Fruit fly (Drosophila melanogaster) whole organism, embryonic: ENCODE results near the gene htk.
A peak's percentile ranks its signal among the peaks of the same experiment; 100 is the strongest.

Source experiments
- Atf-2 ChIP-seq: fragments of 200-800 bp; sonication (Bioruptor generic); optimal IDR thresholded peaks from 2 replicates; lab custom pipeline; 2016; ENCODE audit warnings: missing biosample characterization, missing genetic modification characterization
- Bdp1 ChIP-seq: fragments of 200-800 bp; sonication (Bioruptor generic); optimal IDR thresholded peaks from 3 replicates; lab custom pipeline; 2016; ENCODE audit warnings: missing biosample characterization, missing genetic modification characterization
- CG10274 ChIP-seq: fragments of 200-800 bp; sonication (Bioruptor generic); optimal IDR thresholded peaks from 3 replicates; lab custom pipeline; 2017; ENCODE audit warnings: missing biosample characterization, mild to moderate bottlenecking, missing genetic modification characterization
- CG13123 ChIP-seq: fragments of 200-800 bp; sonication (Bioruptor generic); optimal IDR thresholded peaks from 2 replicates; lab custom pipeline; 2016; ENCODE audit warnings: missing biosample characterization, missing genetic modification characterization
- CG14860 ChIP-seq: fragments of 200-800 bp; sonication (Bioruptor generic); IDR thresholded peaks from 3 replicates; pipeline ENCODE4 v1.3.6; 2022; ENCODE audit warnings: missing biosample characterization, missing genetic modification characterization; ENCODE audit not compliant: partially characterized antibody
- CG15696 ChIP-seq: fragments of 200-800 bp; sonication (Bioruptor generic); optimal IDR thresholded peaks from 2 replicates; lab custom pipeline; 2019; ENCODE audit warnings: missing biosample characterization, mild to moderate bottlenecking, missing genetic modification characterization, moderate library complexity
- CG1603 ChIP-seq: fragments of 200-800 bp; sonication (Bioruptor generic); optimal IDR thresholded peaks from 2 replicates; lab custom pipeline; 2019; ENCODE audit warnings: missing biosample characterization, mild to moderate bottlenecking, missing genetic modification characterization, moderate library complexity
- CG16813 ChIP-seq: fragments of 200-800 bp; sonication (Bioruptor generic); IDR thresholded peaks from 3 replicates; pipeline ENCODE4 v1.3.6; 2022; ENCODE audit warnings: missing biosample characterization, missing genetic modification characterization; ENCODE audit not compliant: partially characterized antibody
- CG17186 ChIP-seq: fragments of 200-800 bp; sonication (Bioruptor generic); optimal IDR thresholded peaks from 3 replicates; lab custom pipeline; 2017; ENCODE audit warnings: missing biosample characterization, missing genetic modification reagents, missing genetic modification characterization
- CG17829 ChIP-seq: fragments of 200-800 bp; optimal IDR thresholded peaks from 2 replicates; lab custom pipeline; 2019; ENCODE audit warnings: missing biosample characterization, mild to moderate bottlenecking, missing genetic modification characterization, moderate library complexity
- CG17912 ChIP-seq: fragments of 200-800 bp; sonication (Bioruptor generic); optimal IDR thresholded peaks from 2 replicates; lab custom pipeline; 2018; ENCODE audit warnings: missing biosample characterization, mild to moderate bottlenecking, missing genetic modification characterization
- CG1792 ChIP-seq: fragments of 200-800 bp; sonication (Bioruptor generic); optimal IDR thresholded peaks from 2 replicates; lab custom pipeline; 2016; ENCODE audit warnings: missing biosample characterization, missing genetic modification characterization
- CG18619 ChIP-seq: fragments of 200-800 bp; sonication (Bioruptor generic); optimal IDR thresholded peaks from 3 replicates; lab custom pipeline; 2017; ENCODE audit warnings: missing biosample characterization, mild to moderate bottlenecking, missing genetic modification characterization
- CG2120 ChIP-seq: fragments of 200-800 bp; sonication (Bioruptor generic); optimal IDR thresholded peaks from 3 replicates; lab custom pipeline; 2016; ENCODE audit warnings: missing biosample characterization, missing genetic modification characterization
- CG30020 ChIP-seq: fragments of 200-800 bp; optimal IDR thresholded peaks from 2 replicates; lab custom pipeline; 2019; ENCODE audit warnings: missing biosample characterization, mild to moderate bottlenecking, missing genetic modification characterization, moderate library complexity
- CG3407 ChIP-seq: fragments of 200-800 bp; sonication (Bioruptor generic); optimal IDR thresholded peaks from 2 replicates; lab custom pipeline; 2018; ENCODE audit warnings: missing biosample characterization, mild to moderate bottlenecking, missing genetic modification characterization
- CG3838 ChIP-seq: fragments of 200-800 bp; sonication (Bioruptor generic); optimal IDR thresholded peaks from 3 replicates; lab custom pipeline; 2016; ENCODE audit warnings: missing biosample characterization, missing genetic modification characterization
- CG5245 ChIP-seq: fragments of 200-800 bp; sonication (Bioruptor generic); optimal IDR thresholded peaks from 3 replicates; lab custom pipeline; 2016; ENCODE audit warnings: missing biosample characterization, missing genetic modification characterization
- CG6272 ChIP-seq: fragments of 200-800 bp; sonication (Bioruptor generic); IDR thresholded peaks from 2 replicates; pipeline ENCODE4 v1.3.6; 2022; ENCODE audit warnings: missing biosample characterization, missing genetic modification characterization
- CG6813 ChIP-seq: fragments of 200-800 bp; sonication (Bioruptor generic); optimal IDR thresholded peaks from 2 replicates; lab custom pipeline; 2017; ENCODE audit warnings: missing biosample characterization, missing genetic modification characterization, mild to moderate bottlenecking, moderate library complexity, missing genetic modification reagents
- CG8281 ChIP-seq: fragments of 200-800 bp; sonication (Bioruptor generic); optimal IDR thresholded peaks from 2 replicates; lab custom pipeline; 2018; ENCODE audit warnings: missing biosample characterization, mild to moderate bottlenecking, missing genetic modification characterization, moderate library complexity
- CG9609 ChIP-seq: fragments of 200-800 bp; sonication (Bioruptor generic); optimal IDR thresholded peaks from 3 replicates; lab custom pipeline; 2016; ENCODE audit warnings: missing biosample characterization, missing genetic modification characterization
- CG9817 ChIP-seq: fragments of 200-800 bp; sonication (Bioruptor generic); optimal IDR thresholded peaks from 2 replicates; lab custom pipeline; 2018; ENCODE audit warnings: missing biosample characterization, mild to moderate bottlenecking, missing genetic modification characterization, moderate library complexity
- Doc3 ChIP-seq: fragments of 200-800 bp; sonication (Bioruptor generic); IDR thresholded peaks from 3 replicates; pipeline ENCODE4 v1.3.6; 2022; ENCODE audit warnings: missing biosample characterization, missing genetic modification characterization; ENCODE audit not compliant: partially characterized antibody
- Fer2 ChIP-seq: fragments of 200-800 bp; sonication (Bioruptor generic); optimal IDR thresholded peaks from 2 replicates; lab custom pipeline; 2018; ENCODE audit warnings: missing biosample characterization, mild to moderate bottlenecking, missing genetic modification characterization, moderate library complexity
- H2.0 ChIP-seq: fragments of 200-800 bp; sonication (Bioruptor generic); IDR thresholded peaks from 2 replicates; pipeline ENCODE4 v1.3.6; 2022; ENCODE audit warnings: missing biosample characterization, missing genetic modification characterization
- Med ChIP-seq: fragments of 200-800 bp; sonication (Bioruptor generic); peaks from one replicate; lab custom pipeline; 2016; ENCODE audit warnings: missing biosample characterization, missing genetic modification characterization, mild to moderate bottlenecking, inconsistent platforms, moderate library complexity
- Meics ChIP-seq: fragments of 200-800 bp; sonication (Bioruptor generic); optimal IDR thresholded peaks from 2 replicates; lab custom pipeline; 2017; ENCODE audit warnings: missing biosample characterization, mild to moderate bottlenecking, missing genetic modification characterization
- Nf-YA ChIP-seq: fragments of 200-800 bp; sonication (Bioruptor generic); IDR thresholded peaks from 2 replicates; pipeline ENCODE4 v1.3.6; 2022; ENCODE audit warnings: missing biosample characterization, missing genetic modification characterization
- Opbp ChIP-seq: fragments of 200-800 bp; sonication (Bioruptor generic); IDR thresholded peaks from 3 replicates; pipeline ENCODE4 v1.3.6; 2022; ENCODE audit warnings: missing biosample characterization, missing genetic modification characterization; ENCODE audit not compliant: partially characterized antibody
- bbx ChIP-seq: fragments of 200-800 bp; sonication (Bioruptor generic); IDR thresholded peaks from 2 replicates; pipeline ENCODE4 v1.3.6; 2022; ENCODE audit warnings: missing biosample characterization, missing genetic modification characterization; ENCODE audit not compliant: partially characterized antibody
- bcd ChIP-seq: fragments of 200-800 bp; sonication (Bioruptor generic); optimal IDR thresholded peaks from 2 replicates; lab custom pipeline; 2017; ENCODE audit warnings: missing biosample characterization, mild to moderate bottlenecking, missing genetic modification characterization
- dati ChIP-seq: fragments of 200-800 bp; sonication (Bioruptor generic); IDR thresholded peaks from 2 replicates; pipeline ENCODE4 v1.3.6; 2022; ENCODE audit warnings: missing biosample characterization, missing genetic modification characterization
- dmrt11E ChIP-seq: fragments of 200-800 bp; sonication (Bioruptor generic); optimal IDR thresholded peaks from 3 replicates; lab custom pipeline; 2018; ENCODE audit warnings: missing biosample characterization, mild to moderate bottlenecking, missing genetic modification characterization, moderate library complexity
- dpn ChIP-seq, 2 experiments: fragments of 200-800 bp; sonication (Bioruptor generic); optimal IDR thresholded peaks; 3 replicates each; lab custom pipeline; 2016; ENCODE audit warnings: missing biosample characterization in 2 of 2, missing genetic modification characterization in 2 of 2
- ems ChIP-seq: fragments of 200-800 bp; sonication (Bioruptor generic); optimal IDR thresholded peaks from 3 replicates; lab custom pipeline; 2016; ENCODE audit warnings: missing biosample characterization, missing genetic modification characterization
- gcm2 ChIP-seq: fragments of 200-800 bp; sonication (Bioruptor generic); optimal IDR thresholded peaks from 2 replicates; lab custom pipeline; 2016; ENCODE audit warnings: missing biosample characterization, missing genetic modification characterization
- repo ChIP-seq: fragments of 200-800 bp; sonication (Bioruptor generic); optimal IDR thresholded peaks from 2 replicates; lab custom pipeline; 2016; ENCODE audit warnings: missing biosample characterization, missing genetic modification characterization
- rib ChIP-seq: fragments of 200-800 bp; sonication (Bioruptor generic); IDR thresholded peaks from 2 replicates; pipeline ENCODE4 v1.3.6; 2022; ENCODE audit warnings: missing biosample characterization, missing genetic modification characterization
- ro ChIP-seq: fragments of 200-800 bp; sonication (Bioruptor generic); IDR thresholded peaks from 2 replicates; pipeline ENCODE4 v1.3.6; 2022; ENCODE audit warnings: missing biosample characterization, missing genetic modification characterization
- run ChIP-seq: fragments of 200-800 bp; sonication (Bioruptor generic); optimal IDR thresholded peaks from 3 replicates; lab custom pipeline; 2018; ENCODE audit warnings: missing biosample characterization, mild to moderate bottlenecking, missing genetic modification characterization
- sc ChIP-seq, 3 experiments: fragments of >200 bp in 2 of 3; fragments of 200-800 bp in 1 of 3; sonication (Bioruptor generic) in 1 of 3; optimal IDR thresholded peaks; 2 replicates in 2 of 3; 3 replicates in 1 of 3; lab custom pipeline; 2017; ENCODE audit warnings: mild to moderate bottlenecking in 1 of 3, missing biosample characterization in 1 of 3, missing genetic modification characterization in 1 of 3, missing genetic modification reagents in 1 of 3
- stwl ChIP-seq: fragments of 200-800 bp; sonication (Bioruptor generic); optimal IDR thresholded peaks from 3 replicates; lab custom pipeline; 2018; ENCODE audit warnings: missing biosample characterization, mild to moderate bottlenecking, missing genetic modification characterization, moderate library complexity
- sug ChIP-seq: fragments of 200-800 bp; optimal IDR thresholded peaks from 2 replicates; lab custom pipeline; 2019; ENCODE audit warnings: missing biosample characterization, mild to moderate bottlenecking, missing genetic modification characterization, moderate library complexity
- tio ChIP-seq: fragments of 200-800 bp; sonication (Bioruptor generic); optimal IDR thresholded peaks from 2 replicates; lab custom pipeline; 2017; ENCODE audit warnings: missing biosample characterization, missing genetic modification characterization, inconsistent platforms
- tll ChIP-seq, 2 experiments: fragments of 200-800 bp in 1 of 2; fragments of >200 bp in 1 of 2; sonication (Bioruptor generic) in 1 of 2; optimal IDR thresholded peaks; 2 replicates each; lab custom pipeline; 2017 to 2019; ENCODE audit warnings: missing biosample characterization in 2 of 2, missing genetic modification characterization in 2 of 2, mild to moderate bottlenecking in 1 of 2, moderate library complexity in 1 of 2
- trh ChIP-seq: fragments of 200-800 bp; sonication (Bioruptor generic); optimal IDR thresholded peaks from 2 replicates; lab custom pipeline; 2016; ENCODE audit warnings: missing biosample characterization, missing genetic modification characterization
- zfh2 ChIP-seq: fragments of 200-800 bp; sonication (Bioruptor generic); optimal IDR thresholded peaks from 2 replicates; lab custom pipeline; 2016; ENCODE audit warnings: missing biosample characterization, missing genetic modification characterization

Gene htk

dm6 chrX:18863748-18864482 lies 20.5 kb downstream of the htk start, which contains the start of the genes CG7326 and Dora (continued):
- TF ChIP-seq CG2120 (GFP tag; lab: Kevin White, UChicago) (peak; percentile 25), Atf-2 (no peak), rib (GFP tag; lab: Robert Waterston, UW) (no peak), CG17912 (peak; percentile 33), CG5245 (GFP tag; lab: Kevin White, UChicago) (no peak), dpn (GFP tag; optimal IDR thresholded peaks at IDR 0.05; lab: Kevin White, UChicago) (peak in 1 of 2 experiments; percentile 25), ro (GFP tag; lab: Robert Waterston, UW) (no peak), dati (no peak), zfh2 (GFP tag; lab: Kevin White, UChicago) (no peak), CG6813 (GFP tag; lab: Kevin White, UChicago) (no peak), repo (GFP tag; lab: Kevin White, UChicago) (no peak), CG9817 (tag; lab: Kevin White, UChicago) (no peak), CG17829 (tag; lab: Kevin White, UChicago) (peak; percentile 43), run (tag; lab: Kevin White, UChicago) (no peak), dmrt11E (peak; percentile 15), CG13123 (GFP tag; lab: Kevin White, UChicago) (no peak), CG30020 (tag; lab: Kevin White, UChicago) (peak; percentile 49), bcd (GFP tag; lab: Kevin White, UChicago) (no peak), CG16813 (GFP tag; lab: Robert Waterston, UW) (peak; percentile 90), gcm2 (GFP tag; lab: Kevin White, UChicago) (no peak), Nf-YA (no peak), CG6272 (GFP tag; lab: Robert Waterston, UW) (no peak), sug (tag; lab: Kevin White, UChicago) (peak; percentile 3), CG9609 (GFP tag; lab: Kevin White, UChicago) (no peak), Opbp (GFP tag; lab: Robert Waterston, UW) (peak; percentile 91), tll (GFP tag; optimal IDR thresholded peaks at IDR 0.05; lab: Kevin White, UChicago) (no peak), ems (no peak), Fer2 (no peak), stwl (tag; lab: Kevin White, UChicago) (peak; percentile 74), Med (GFP tag; lab: Kevin White, UChicago) (peak; percentile 64), H2.0 (GFP tag; lab: Robert Waterston, UW) (no peak), CG3838 (no peak), trh (GFP tag; lab: Kevin White, UChicago) (no peak), Meics (GFP tag; lab: Kevin White, UChicago) (no peak), CG3407 (no peak), Bdp1 (GFP tag; lab: Kevin White, UChicago) (no peak), sc (optimal IDR thresholded peaks at IDR 0.05; lab: Kevin White, UChicago) (no peak), sc (GFP tag; optimal IDR thresholded peaks at IDR 0.05; lab: Kevin White, UChicago) (no peak), tio (GFP tag; lab: Kevin White, UChicago) (no peak), CG1603 (tag; lab: Kevin White, UChicago) (peak; percentile 74), CG18619 (no peak), CG1792 (GFP tag; lab: Kevin White, UChicago) (no peak), CG15696 (tag; lab: Kevin White, UChicago) (no peak), CG10274 (GFP tag; lab: Kevin White, UChicago) (no peak), CG8281 (tag; lab: Kevin White, UChicago) (peak; percentile 5), bbx (GFP tag; lab: Robert Waterston, UW) (peak; percentile 93), CG14860 (GFP tag; lab: Robert Waterston, UW) (peak; percentile 90), Doc3 (GFP tag; lab: Robert Waterston, UW) (peak; percentile 75), CG17186 (peak; percentile 63)
